Worm (Caenorhabditis elegans): ENCODE data around the gene F58E6.13.

DNA sequence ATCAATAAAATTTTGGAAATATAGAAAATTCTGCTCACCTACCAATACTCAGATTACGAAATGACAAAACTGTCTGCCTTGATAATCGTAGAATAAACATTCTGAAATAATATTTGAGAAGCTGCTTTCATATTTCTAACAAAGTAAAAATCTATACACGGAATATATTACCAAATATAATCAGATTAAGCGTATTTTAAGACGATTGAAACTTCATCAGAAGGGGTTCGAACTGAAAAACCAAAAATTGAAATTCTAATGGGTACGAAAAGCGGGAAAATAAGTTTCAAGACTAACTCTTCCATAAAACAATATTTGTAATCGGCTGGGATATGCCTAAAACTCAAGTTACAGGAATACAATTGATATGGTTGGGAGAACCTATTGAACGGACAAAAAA, 34.4 kb downstream of the F58E6.13 start, which contains the start of gene F46B6.4:
- TF ChIP-seq him-1 (tag; optimal IDR thresholded peaks at IDR 0.05): no peak
- TF ChIP-seq W03F9.2 (tag; optimal IDR thresholded peaks at IDR 0.05): no peak
